Worm (Caenorhabditis elegans) whole organism, L2 larva: ENCODE measurements around the gene ifas-3.
A peak's percentile ranks its signal among the peaks of the same experiment; 100 is the strongest.

Experiments
- C34F6.9 ChIP-seq: fragments of 150-350 bp; optimal IDR thresholded peaks from 2 replicates; lab custom pipeline; 2014; ENCODE audit warnings: missing biosample characterization, missing genetic modification characterization
- F13H6.1 ChIP-seq: sonication (generic microtip); optimal IDR thresholded peaks from 2 replicates; lab custom pipeline; 2016; ENCODE audit warnings: missing genetic modification characterization, missing compliant biosample characterization
- R02D3.7 ChIP-seq: fragments of 150-350 bp; optimal IDR thresholded peaks from 2 replicates; lab custom pipeline; 2014; ENCODE audit warnings: missing biosample characterization, missing genetic modification characterization
- Y55F3AM.14 ChIP-seq: fragments of 200-800 bp; sonication (Bioruptor generic); optimal IDR thresholded peaks from 2 replicates; lab custom pipeline; 2018; ENCODE audit warnings: mild to moderate bottlenecking, missing genetic modification characterization, missing compliant biosample characterization
- ZK546.5 ChIP-seq: sonication (generic microtip); optimal IDR thresholded peaks from 2 replicates; lab custom pipeline; 2017; ENCODE audit warnings: missing biosample characterization, missing genetic modification characterization
- alr-1 ChIP-seq: fragments of 150-350 bp; optimal IDR thresholded peaks from 2 replicates; lab custom pipeline; 2014; ENCODE audit warnings: missing biosample characterization, missing genetic modification characterization
- aly-2 ChIP-seq: fragments of 150-350 bp; optimal IDR thresholded peaks from 2 replicates; lab custom pipeline; 2014; ENCODE audit warnings: missing biosample characterization, missing genetic modification characterization
- ceh-16 ChIP-seq: fragments of 150-350 bp; optimal IDR thresholded peaks from 2 replicates; lab custom pipeline; 2014; ENCODE audit warnings: missing biosample characterization, missing genetic modification characterization
- ceh-82 ChIP-seq: fragments of 150-350 bp; optimal IDR thresholded peaks from 2 replicates; lab custom pipeline; 2014; ENCODE audit warnings: missing biosample characterization, missing genetic modification characterization
- crh-2 ChIP-seq: sonication (generic microtip); optimal IDR thresholded peaks from 2 replicates; lab custom pipeline; 2017; ENCODE audit warnings: missing biosample characterization, missing genetic modification characterization
- dmd-4 ChIP-seq: sonication (generic microtip); optimal IDR thresholded peaks from 2 replicates; lab custom pipeline; 2017; ENCODE audit warnings: missing biosample characterization, missing genetic modification characterization
- egl-27 ChIP-seq: sonication (generic microtip); optimal IDR thresholded peaks from 3 replicates; lab custom pipeline; 2017; ENCODE audit warnings: missing biosample characterization, missing genetic modification reagents, missing genetic modification characterization
- elt-1 ChIP-seq: fragments of 150-350 bp; optimal IDR thresholded peaks from 2 replicates; lab custom pipeline; 2014; ENCODE audit warnings: missing biosample characterization, missing genetic modification characterization
- elt-3 ChIP-seq: sonication (generic microtip); optimal IDR thresholded peaks from 2 replicates; lab custom pipeline; 2017; ENCODE audit warnings: missing biosample characterization, missing genetic modification characterization
- fos-1 ChIP-seq: fragments of 150-350 bp; optimal IDR thresholded peaks from 2 replicates; lab custom pipeline; 2014; ENCODE audit warnings: missing biosample characterization, missing genetic modification characterization
- gmeb-1 ChIP-seq: fragments of 150-350 bp; optimal IDR thresholded peaks from 2 replicates; lab custom pipeline; 2014; ENCODE audit warnings: missing biosample characterization, missing genetic modification characterization
- lin-11 ChIP-seq: fragments of 150-350 bp; sonication (generic microtip); optimal IDR thresholded peaks from 2 replicates; lab custom pipeline; 2014; ENCODE audit warnings: missing biosample characterization, missing genetic modification characterization, inconsistent platforms, mixed read lengths
- lin-13 ChIP-seq: fragments of 150-350 bp; optimal IDR thresholded peaks from 2 replicates; lab custom pipeline; 2014; ENCODE audit warnings: missing biosample characterization, missing genetic modification reagents, missing genetic modification characterization
- lin-39 ChIP-seq: fragments of 150-350 bp; optimal IDR thresholded peaks from 2 replicates; lab custom pipeline; 2014; ENCODE audit warnings: missing biosample characterization, missing genetic modification reagents, missing genetic modification characterization
- lsy-2 ChIP-seq, 2 experiments: fragments of 150-350 bp in 1 of 2; sonication (generic microtip) in 1 of 2; optimal IDR thresholded peaks; 2 replicates each; lab custom pipeline; 2014 to 2017; ENCODE audit warnings: missing biosample characterization in 2 of 2, missing genetic modification characterization in 2 of 2
- mab-5 ChIP-seq: fragments of 150-350 bp; optimal IDR thresholded peaks from 2 replicates; lab custom pipeline; 2014; ENCODE audit warnings: missing biosample characterization, missing genetic modification characterization
- mbf-1 ChIP-seq: sonication (generic microtip); optimal IDR thresholded peaks from 2 replicates; lab custom pipeline; 2017; ENCODE audit warnings: missing biosample characterization, missing genetic modification characterization
- nhr-10 ChIP-seq: sonication (generic microtip); optimal IDR thresholded peaks from 2 replicates; lab custom pipeline; 2017; ENCODE audit warnings: missing biosample characterization, missing genetic modification characterization
- nhr-11 ChIP-seq: fragments of 150-350 bp; optimal IDR thresholded peaks from 2 replicates; lab custom pipeline; 2014; ENCODE audit warnings: missing biosample characterization, missing genetic modification characterization
- nhr-12 ChIP-seq: fragments of 150-350 bp; optimal IDR thresholded peaks from 2 replicates; lab custom pipeline; 2014; ENCODE audit warnings: missing biosample characterization, missing genetic modification characterization
- nhr-129 ChIP-seq: fragments of 150-350 bp; optimal IDR thresholded peaks from 2 replicates; lab custom pipeline; 2014; ENCODE audit warnings: missing biosample characterization, missing genetic modification characterization
- nhr-21 ChIP-seq: fragments of 150-350 bp; optimal IDR thresholded peaks from 2 replicates; lab custom pipeline; 2014; ENCODE audit warnings: missing biosample characterization, missing genetic modification characterization
- nhr-23 ChIP-seq: fragments of 150-350 bp; optimal IDR thresholded peaks from 2 replicates; lab custom pipeline; 2014; ENCODE audit warnings: missing biosample characterization, missing genetic modification reagents, missing genetic modification characterization
- nhr-237 ChIP-seq: fragments of 150-350 bp; optimal IDR thresholded peaks from 2 replicates; lab custom pipeline; 2014; ENCODE audit warnings: missing biosample characterization, missing genetic modification characterization
- nhr-25 ChIP-seq: fragments of 150-350 bp; sonication (generic microtip); optimal IDR thresholded peaks from 3 replicates; lab custom pipeline; 2014; ENCODE audit warnings: missing biosample characterization, missing genetic modification characterization
- sem-4 ChIP-seq: fragments of 150-350 bp; optimal IDR thresholded peaks from 2 replicates; lab custom pipeline; 2014; ENCODE audit warnings: missing biosample characterization, missing genetic modification reagents, missing genetic modification characterization
- skn-1 ChIP-seq: sonication (generic microtip); optimal IDR thresholded peaks from 2 replicates; lab custom pipeline; 2017; ENCODE audit warnings: missing biosample characterization, missing genetic modification characterization
- sma-3 ChIP-seq: sonication (generic microtip); optimal IDR thresholded peaks from 2 replicates; lab custom pipeline; 2016; ENCODE audit warnings: missing genetic modification reagents, missing genetic modification characterization, missing compliant biosample characterization
- snpc-4 ChIP-seq: fragments of 150-350 bp; optimal IDR thresholded peaks from 2 replicates; lab custom pipeline; 2014; ENCODE audit warnings: missing biosample characterization, missing genetic modification characterization
- unc-39 ChIP-seq: fragments of 150-350 bp; optimal IDR thresholded peaks from 2 replicates; lab custom pipeline; 2014; ENCODE audit warnings: missing biosample characterization, missing genetic modification characterization
- unc-62 ChIP-seq: fragments of 150-350 bp; optimal IDR thresholded peaks from 2 replicates; lab custom pipeline; 2014; ENCODE audit warnings: missing biosample characterization, missing genetic modification reagents, missing genetic modification characterization
- zag-1 ChIP-seq: fragments of 150-350 bp; optimal IDR thresholded peaks from 2 replicates; lab custom pipeline; 2014; ENCODE audit warnings: missing biosample characterization, missing genetic modification characterization
- ztf-1 ChIP-seq: fragments of 200-800 bp; sonication (Bioruptor generic); conservative IDR thresholded peaks from 2 replicates; pipeline ENCODE4 v1.3.6; 2022; ENCODE audit warnings: missing genetic modification characterization, missing compliant biosample characterization
- ztf-11 ChIP-seq: sonication (generic microtip); optimal IDR thresholded peaks from 2 replicates; lab custom pipeline; 2017; ENCODE audit warnings: missing biosample characterization, missing genetic modification characterization
- ztf-4 ChIP-seq: fragments of 150-350 bp; optimal IDR thresholded peaks from 2 replicates; lab custom pipeline; 2014; ENCODE audit warnings: missing biosample characterization, missing genetic modification characterization

Gene ifas-3

DNA sequence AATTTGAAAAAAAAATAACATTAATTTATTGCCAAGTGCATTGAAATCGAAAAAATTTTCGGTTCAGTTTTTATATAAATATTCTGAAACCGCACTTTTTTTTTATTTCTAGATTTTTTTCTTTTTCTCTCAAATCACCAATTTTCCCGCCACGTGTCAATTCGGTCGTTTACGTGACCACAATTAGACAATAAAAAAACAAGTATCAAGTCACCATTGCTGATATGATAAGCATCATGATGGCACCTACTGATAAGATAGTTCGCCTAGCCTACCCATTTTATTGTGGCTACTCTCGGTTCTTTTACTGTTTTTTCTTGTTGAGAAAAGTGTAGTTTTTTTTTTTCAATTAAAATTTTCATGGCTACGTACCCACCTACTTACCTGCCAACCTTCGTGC, 20.9 kb downstream of the ifas-3 start:
- TF ChIP-seq zag-1 (tag; lab: Kevin White, UChicago) (no peak), unc-39 (no peak), nhr-23 (tag; lab: Kevin White, UChicago) (no peak), mab-5 (tag; lab: Kevin White, UChicago) (no peak), lin-13 (GFP tag; lab: Kevin White, UChicago) (no peak), sem-4 (tag; lab: Kevin White, UChicago) (no peak), nhr-25 (tag; lab: Kevin White, UChicago) (no peak), alr-1 (tag; lab: Kevin White, UChicago) (no peak), nhr-11 (no peak), ZK546.5 (tag; lab: Kevin White, UChicago) (no peak), nhr-21 (tag; lab: Kevin White, UChicago) (no peak), C34F6.9 (tag; lab: Kevin White, UChicago) (no peak), snpc-4 (tag; lab: Kevin White, UChicago) (no peak), dmd-4 (tag; lab: Kevin White, UChicago) (no peak), egl-27 (tag; lab: Kevin White, UChicago) (no peak), elt-1 (tag; lab: Kevin White, UChicago) (no peak), elt-3 (tag; lab: Kevin White, UChicago) (no peak), ztf-4 (tag; lab: Kevin White, UChicago) (no peak), mbf-1 (tag; lab: Kevin White, UChicago) (no peak), nhr-10 (no peak), F13H6.1 (tag; lab: Kevin White, UChicago) (no peak), ztf-11 (tag; lab: Kevin White, UChicago) (no peak), crh-2 (tag; lab: Kevin White, UChicago) (peak; percentile 90), R02D3.7 (tag; lab: Kevin White, UChicago) (no peak), fos-1 (tag; lab: Kevin White, UChicago) (peak; percentile 82), aly-2 (no peak), nhr-12 (tag; lab: Kevin White, UChicago) (no peak), ztf-1 (no peak), ceh-82 (tag; lab: Kevin White, UChicago) (no peak), skn-1 (tag; lab: Kevin White, UChicago) (peak; percentile 27), unc-62 (GFP tag; lab: Kevin White, UChicago) (no peak), gmeb-1 (peak; percentile 39)

- TF ChIP-seq sma-3 (GFP tag; lab: Kevin White, UChicago) (no peak), lin-11 (no peak), nhr-21 (tag; lab: Kevin White, UChicago) (no peak), dmd-4 (tag; lab: Kevin White, UChicago) (no peak), nhr-129 (tag; lab: Kevin White, UChicago) (no peak), mab-5 (tag; lab: Kevin White, UChicago) (no peak), Y55F3AM.14 (GFP tag; lab: Kevin White, UChicago) (no peak), unc-39 (no peak), ztf-1 (no peak), zag-1 (tag; lab: Kevin White, UChicago) (no peak), nhr-11 (no peak), nhr-10 (no peak), nhr-237 (tag; lab: Kevin White, UChicago) (no peak)
- TF ChIP-seq, all 48 proteins: peak for 0
Observed at ce11 chrIV:15926746-15927145, 23.9 kb downstream of the ifas-3 start, which contains the start of gene Y105C5B.8. Gene Y105C5B.8, minus strand, starts transcription at chrIV:15926846.

- TF ChIP-seq egl-27 (tag; lab: Kevin White, UChicago): no peak
- no peak for TF ChIP-seq elt-1 (tag; lab: Kevin White, UChicago)
- TF ChIP-seq nhr-23 (tag; lab: Kevin White, UChicago): no peak
- no peak for TF ChIP-seq R02D3.7 (tag; lab: Kevin White, UChicago)
- no peak for TF ChIP-seq crh-2 (tag; lab: Kevin White, UChicago)
- TF ChIP-seq nhr-25 (tag; lab: Kevin White, UChicago): no peak
- TF ChIP-seq lin-39 (tag; lab: Kevin White, UChicago): no peak
- no peak for TF ChIP-seq ceh-82 (tag; lab: Kevin White, UChicago)
- TF ChIP-seq mab-5 (tag; lab: Kevin White, UChicago): no peak
- no peak for TF ChIP-seq ceh-16 (tag; lab: Kevin White, UChicago)
- no peak for TF ChIP-seq fos-1 (tag; lab: Kevin White, UChicago)
- no peak for TF ChIP-seq unc-39
- no peak for TF ChIP-seq lsy-2 (tag; optimal IDR thresholded peaks at IDR 0.05; lab: Kevin White, UChicago)
- no peak for TF ChIP-seq dmd-4 (tag; lab: Kevin White, UChicago)
- TF ChIP-seq aly-2: no peak
- no peak for TF ChIP-seq lin-13 (GFP tag; lab: Kevin White, UChicago)
- no peak for TF ChIP-seq nhr-237 (tag; lab: Kevin White, UChicago)
- no peak for TF ChIP-seq ZK546.5 (tag; lab: Kevin White, UChicago)
- TF ChIP-seq, all 48 proteins: peak for 0
Observed at ce11 chrIV:15923000-15923399, 27.7 kb downstream of the ifas-3 start.
